Fruit fly (Drosophila melanogaster) whole organism, embryonic: Measurements from ENCODE around the gene CG43063.

Source experiments
- Bgb ChIP-seq: fragments of 200-800 bp; sonication (Bioruptor generic); IDR thresholded peaks from 2 replicates; pipeline ENCODE4 v1.3.6; 2022; ENCODE audit warnings: missing biosample characterization, missing genetic modification characterization; ENCODE audit not compliant: partially characterized antibody
- CG11085 ChIP-seq: fragments of 200-800 bp; sonication (Bioruptor generic); IDR thresholded peaks from 2 replicates; pipeline ENCODE4 v1.3.6; 2022; ENCODE audit warnings: missing biosample characterization, missing genetic modification characterization
- CG13287 ChIP-seq: fragments of 200-800 bp; sonication (Bioruptor generic); IDR thresholded peaks from 2 replicates; pipeline ENCODE4 v1.3.6; 2022; ENCODE audit warnings: missing biosample characterization, missing genetic modification characterization; ENCODE audit not compliant: partially characterized antibody
- CG13775 ChIP-seq: fragments of 200-800 bp; sonication (Bioruptor generic); optimal IDR thresholded peaks from 3 replicates; lab custom pipeline; 2017; ENCODE audit warnings: missing biosample characterization, mild to moderate bottlenecking, missing genetic modification characterization
- CG15011 ChIP-seq: fragments of 200-800 bp; sonication (Bioruptor generic); optimal IDR thresholded peaks from 3 replicates; lab custom pipeline; 2018; ENCODE audit warnings: missing biosample characterization, mild to moderate bottlenecking, missing genetic modification characterization
- CG1647 ChIP-seq: fragments of 200-800 bp; sonication (Bioruptor generic); optimal IDR thresholded peaks from 3 replicates; lab custom pipeline; 2016; ENCODE audit warnings: missing biosample characterization, missing genetic modification characterization
- CG16863 ChIP-seq: fragments of 200-800 bp; sonication (Bioruptor generic); optimal IDR thresholded peaks from 3 replicates; lab custom pipeline; 2016; ENCODE audit warnings: missing biosample characterization, missing genetic modification characterization
- CG2199 ChIP-seq: fragments of 200-800 bp; sonication (Bioruptor generic); IDR thresholded peaks from 3 replicates; pipeline ENCODE4 v1.3.6; 2022; ENCODE audit warnings: missing biosample characterization, missing genetic modification characterization
- CG34422 ChIP-seq: fragments of 200-800 bp; sonication (Bioruptor generic); IDR thresholded peaks from 3 replicates; pipeline ENCODE4 v1.3.6; 2022; ENCODE audit warnings: missing biosample characterization, missing genetic modification characterization
- CG43689 ChIP-seq: fragments of 200-800 bp; sonication (Bioruptor generic); IDR thresholded peaks from 2 replicates; pipeline ENCODE4 v1.3.6; 2022; ENCODE audit warnings: missing biosample characterization, missing genetic modification characterization
- CG5245 ChIP-seq: fragments of 200-800 bp; sonication (Bioruptor generic); optimal IDR thresholded peaks from 3 replicates; lab custom pipeline; 2016; ENCODE audit warnings: missing biosample characterization, missing genetic modification characterization
- CG6272 ChIP-seq: fragments of 200-800 bp; sonication (Bioruptor generic); IDR thresholded peaks from 2 replicates; pipeline ENCODE4 v1.3.6; 2022; ENCODE audit warnings: missing biosample characterization, missing genetic modification characterization
- CG6813 ChIP-seq: fragments of 200-800 bp; sonication (Bioruptor generic); optimal IDR thresholded peaks from 2 replicates; lab custom pipeline; 2017; ENCODE audit warnings: missing biosample characterization, missing genetic modification characterization, mild to moderate bottlenecking, moderate library complexity, missing genetic modification reagents
- CG7987 ChIP-seq: fragments of 200-800 bp; sonication (Bioruptor generic); optimal IDR thresholded peaks from 2 replicates; lab custom pipeline; 2018; ENCODE audit warnings: missing biosample characterization, mild to moderate bottlenecking, missing genetic modification characterization, moderate library complexity
- CG9932 ChIP-seq: fragments of 200-800 bp; sonication (Bioruptor generic); IDR thresholded peaks from 2 replicates; pipeline ENCODE4 v1.3.6; 2022; ENCODE audit warnings: missing biosample characterization, missing genetic modification characterization
- CTCF ChIP-seq: fragments of 200-800 bp; sonication (Bioruptor generic); optimal IDR thresholded peaks from 2 replicates; lab custom pipeline; 2017; ENCODE audit warnings: missing biosample characterization, mild to moderate bottlenecking, missing genetic modification characterization, moderate library complexity
- Dll ChIP-seq: fragments of 200-800 bp; sonication (Bioruptor generic); IDR thresholded peaks from 4 replicates; pipeline ENCODE4 v1.3.6; 2022; ENCODE audit warnings: missing biosample characterization, missing genetic modification characterization; ENCODE audit not compliant: partially characterized antibody
- Hsf ChIP-seq: fragments of 200-800 bp; sonication (Bioruptor generic); optimal IDR thresholded peaks from 3 replicates; lab custom pipeline; 2016; ENCODE audit warnings: missing biosample characterization, missing genetic modification characterization
- Med ChIP-seq: fragments of 200-800 bp; sonication (Bioruptor generic); peaks from one replicate; lab custom pipeline; 2016; ENCODE audit warnings: missing biosample characterization, missing genetic modification characterization, mild to moderate bottlenecking, inconsistent platforms, moderate library complexity
- Mrtf ChIP-seq: fragments of 200-800 bp; sonication (Bioruptor generic); IDR thresholded peaks from 3 replicates; pipeline ENCODE4 v1.3.6; 2022; ENCODE audit warnings: missing biosample characterization, missing genetic modification characterization
- Nf-YB ChIP-seq: fragments of 200-800 bp; sonication (Bioruptor generic); optimal IDR thresholded peaks from 3 replicates; lab custom pipeline; 2019; ENCODE audit warnings: missing biosample characterization, mild to moderate bottlenecking, missing genetic modification characterization, moderate library complexity
- Side ChIP-seq: fragments of 200-800 bp; sonication (Bioruptor generic); optimal IDR thresholded peaks from 2 replicates; lab custom pipeline; 2016; ENCODE audit warnings: missing biosample characterization, missing genetic modification characterization
- Sin3A ChIP-seq: fragments of >200 bp; optimal IDR thresholded peaks from 2 replicates; lab custom pipeline; 2018
- TFAM ChIP-seq: fragments of 200-800 bp; sonication (Bioruptor generic); optimal IDR thresholded peaks from 2 replicates; lab custom pipeline; 2017; ENCODE audit warnings: missing biosample characterization, missing genetic modification characterization, inconsistent platforms
- al ChIP-seq: fragments of 200-800 bp; sonication (Bioruptor generic); IDR thresholded peaks from 2 replicates; pipeline ENCODE4 v1.3.6; 2022; ENCODE audit warnings: missing biosample characterization, missing genetic modification characterization
- amos ChIP-seq: fragments of 200-800 bp; sonication (Bioruptor generic); IDR thresholded peaks from 2 replicates; pipeline ENCODE4 v1.3.6; 2022; ENCODE audit warnings: missing biosample characterization, missing genetic modification characterization; ENCODE audit not compliant: partially characterized antibody
- croc ChIP-seq: fragments of 200-800 bp; sonication (Bioruptor generic); conservative IDR thresholded peaks from 3 replicates; pipeline ENCODE4 v1.3.6; 2022; ENCODE audit warnings: missing biosample characterization, missing genetic modification characterization
- crol ChIP-seq: fragments of 200-800 bp; sonication (Bioruptor generic); IDR thresholded peaks from 2 replicates; pipeline ENCODE4 v1.3.6; 2022; ENCODE audit warnings: missing biosample characterization, missing genetic modification characterization
- crp ChIP-seq, 2 experiments: fragments of 200-800 bp; sonication (Bioruptor generic); optimal IDR thresholded peaks; 2 replicates in 1 of 2; 3 replicates in 1 of 2; lab custom pipeline; 2017; ENCODE audit warnings: missing biosample characterization in 2 of 2, missing genetic modification characterization in 2 of 2, mild to moderate bottlenecking in 1 of 2, moderate library complexity in 1 of 2
- dati ChIP-seq: fragments of 200-800 bp; sonication (Bioruptor generic); IDR thresholded peaks from 2 replicates; pipeline ENCODE4 v1.3.6; 2022; ENCODE audit warnings: missing biosample characterization, missing genetic modification characterization
- exex ChIP-seq: fragments of 200-800 bp; sonication (Bioruptor generic); optimal IDR thresholded peaks from 4 replicates; lab custom pipeline; 2018; ENCODE audit warnings: missing biosample characterization, mild to moderate bottlenecking, missing genetic modification characterization, moderate library complexity
- grau ChIP-seq: fragments of 200-800 bp; optimal IDR thresholded peaks from 3 replicates; lab custom pipeline; 2019; ENCODE audit warnings: missing biosample characterization, mild to moderate bottlenecking, missing genetic modification characterization, moderate library complexity
- gsb ChIP-seq: fragments of 200-800 bp; sonication (Bioruptor generic); IDR thresholded peaks from 2 replicates; pipeline ENCODE4 v1.3.6; 2022; ENCODE audit warnings: missing biosample characterization, missing genetic modification characterization
- her ChIP-seq: fragments of 200-800 bp; sonication (Bioruptor generic); optimal IDR thresholded peaks from 2 replicates; lab custom pipeline; 2016; ENCODE audit warnings: missing biosample characterization, missing genetic modification characterization
- insv ChIP-seq, 2 experiments: fragments of 200-800 bp; sonication (Bioruptor generic); optimal IDR thresholded peaks; 3 replicates each; lab custom pipeline; 2016 to 2018; ENCODE audit warnings: missing biosample characterization in 2 of 2, missing genetic modification characterization in 2 of 2
- klu ChIP-seq: fragments of 200-800 bp; sonication (Bioruptor generic); IDR thresholded peaks from 2 replicates; pipeline ENCODE4 v1.3.6; 2022; ENCODE audit warnings: missing biosample characterization, missing genetic modification characterization
- kni ChIP-seq: fragments of 200-800 bp; sonication (Bioruptor generic); optimal IDR thresholded peaks from 3 replicates; lab custom pipeline; 2017; ENCODE audit warnings: mild to moderate bottlenecking, missing biosample characterization, missing genetic modification reagents, missing genetic modification characterization
- lilli ChIP-seq: fragments of 200-800 bp; sonication (Bioruptor generic); optimal IDR thresholded peaks from 3 replicates; lab custom pipeline; 2016; ENCODE audit warnings: missing biosample characterization, missing genetic modification characterization
- luna ChIP-seq: fragments of 200-800 bp; sonication (Bioruptor generic); optimal IDR thresholded peaks from 2 replicates; lab custom pipeline; 2016; ENCODE audit warnings: missing biosample characterization, missing genetic modification characterization
- pho ChIP-seq: fragments of 200-800 bp; sonication (Bioruptor generic); optimal IDR thresholded peaks from 2 replicates; lab custom pipeline; 2016; ENCODE audit warnings: missing biosample characterization, missing genetic modification characterization
- sc ChIP-seq, 3 experiments: fragments of >200 bp in 2 of 3; fragments of 200-800 bp in 1 of 3; sonication (Bioruptor generic) in 1 of 3; optimal IDR thresholded peaks; 2 replicates in 2 of 3; 3 replicates in 1 of 3; lab custom pipeline; 2017; ENCODE audit warnings: mild to moderate bottlenecking in 1 of 3, missing biosample characterization in 1 of 3, missing genetic modification characterization in 1 of 3, missing genetic modification reagents in 1 of 3
- sd ChIP-seq: fragments of 200-800 bp; sonication (Bioruptor generic); optimal IDR thresholded peaks from 3 replicates; lab custom pipeline; 2018; ENCODE audit warnings: missing biosample characterization, mild to moderate bottlenecking, missing genetic modification characterization, moderate library complexity
- sisA ChIP-seq: fragments of 200-800 bp; sonication (Bioruptor generic); IDR thresholded peaks from 2 replicates; pipeline ENCODE4 v1.3.6; 2022; ENCODE audit warnings: missing biosample characterization, missing genetic modification characterization
- sob ChIP-seq: fragments of 200-800 bp; sonication (Bioruptor generic); IDR thresholded peaks from 2 replicates; pipeline ENCODE4 v1.3.6; 2022; ENCODE audit warnings: missing biosample characterization, missing genetic modification characterization
- stwl ChIP-seq: fragments of 200-800 bp; sonication (Bioruptor generic); optimal IDR thresholded peaks from 3 replicates; lab custom pipeline; 2018; ENCODE audit warnings: missing biosample characterization, mild to moderate bottlenecking, missing genetic modification characterization, moderate library complexity
- usp ChIP-seq: fragments of >200 bp; optimal IDR thresholded peaks from 2 replicates; lab custom pipeline; 2017; ENCODE audit warnings: missing biosample characterization, missing genetic modification characterization
- z ChIP-seq: fragments of 200-800 bp; sonication (Bioruptor generic); IDR thresholded peaks from 3 replicates; pipeline ENCODE4 v1.3.6; 2022; ENCODE audit warnings: missing biosample characterization, missing genetic modification characterization
- zf30C ChIP-seq: fragments of 200-800 bp; sonication (Bioruptor generic); optimal IDR thresholded peaks from 3 replicates; lab custom pipeline; 2018; ENCODE audit warnings: missing biosample characterization, mild to moderate bottlenecking, missing genetic modification characterization
- zfh1 ChIP-seq: fragments of 200-800 bp; sonication (Bioruptor generic); IDR thresholded peaks from 3 replicates; pipeline ENCODE4 v1.3.6; 2022; ENCODE audit warnings: missing biosample characterization, missing genetic modification characterization

The CG43063 gene

DNA sequence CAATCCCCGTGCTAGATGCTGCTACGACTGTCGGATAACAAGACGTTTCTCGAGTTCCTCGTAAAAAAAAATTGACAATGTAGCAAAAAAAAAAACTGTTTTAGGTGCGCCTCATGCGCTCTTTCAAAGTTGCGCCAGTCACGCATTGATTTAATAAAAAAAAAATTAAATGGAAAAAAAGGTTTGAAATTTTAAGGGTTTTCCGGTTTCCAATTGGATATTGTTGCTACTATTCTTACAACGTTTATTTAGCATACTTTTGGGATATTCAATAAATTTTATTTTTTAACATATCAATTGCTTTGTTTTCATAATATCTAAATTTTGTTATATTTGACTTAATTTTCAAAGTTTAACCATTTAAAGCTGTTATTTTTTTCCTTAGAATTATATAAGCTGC is 29.5 kb upstream of the CG43063 start:
- TF ChIP-seq stwl (tag; lab: Kevin White, UChicago) (no peak), insv (GFP tag; optimal IDR thresholded peaks at IDR 0.05; lab: Kevin White, UChicago) (peak; percentile 7 to 92)

DNA sequence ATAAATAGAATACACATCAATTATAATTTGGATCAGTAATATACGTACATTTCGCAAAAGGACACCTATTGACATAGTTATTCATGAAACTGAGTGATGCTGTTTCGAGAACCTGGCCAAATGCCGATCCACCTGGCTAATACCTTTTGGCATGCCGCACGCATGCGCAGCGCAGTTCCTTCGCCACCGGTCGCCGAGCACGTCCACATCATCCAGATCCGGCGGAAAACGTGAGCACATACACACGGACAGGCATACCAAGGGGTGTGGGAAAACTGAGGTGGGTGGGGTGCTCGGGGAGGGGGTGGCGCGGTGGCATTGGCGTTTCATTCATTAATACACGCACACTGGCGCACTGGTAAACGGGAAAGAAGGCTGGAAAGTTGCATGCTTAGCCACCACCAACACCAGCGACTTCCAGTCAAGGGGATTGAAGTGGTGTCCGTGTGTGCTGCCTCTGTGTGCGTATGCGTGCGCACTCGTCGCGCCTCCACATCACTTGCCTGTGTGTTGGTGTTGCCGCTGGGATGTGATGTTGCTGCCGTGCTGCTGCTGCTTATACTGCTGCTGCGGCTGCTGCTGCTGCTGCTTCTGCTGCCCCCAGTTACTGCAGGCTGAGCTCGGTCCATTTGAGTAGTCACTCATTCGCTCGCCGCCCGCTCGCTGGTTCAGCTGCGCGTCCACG is 28.8 kb upstream of the CG43063 start, which contains the start of gene sim:
TSS of gene sim (plus strand) at position 635 of the 685 bp plus-strand sequence.
- TF ChIP-seq gsb (GFP tag; lab: Robert Waterston, UW) (peak; percentile 32; the same call in 1 of the 2 replicates), amos (GFP tag; lab: Robert Waterston, UW) (no peak), CG7987 (GFP tag; lab: Kevin White, UChicago) (no peak), z (GFP tag; lab: Robert Waterston, UW) (peak; percentile 72; the same call in 2 of the 3 replicates), CG11085 (no peak), exex (tag; lab: Kevin White, UChicago) (no peak), CG43689 (GFP tag; lab: Robert Waterston, UW) (no peak), CG13287 (GFP tag; lab: Robert Waterston, UW) (no peak), CG13775 (GFP tag; lab: Kevin White, UChicago) (no peak), zfh1 (GFP tag; lab: Robert Waterston, UW) (no peak), CG5245 (GFP tag; lab: Kevin White, UChicago) (no peak), Hsf (no peak), her (GFP tag; lab: Kevin White, UChicago) (no peak), sisA (GFP tag; lab: Robert Waterston, UW) (no peak), grau (no peak), Med (GFP tag; lab: Kevin White, UChicago) (peak; percentile 27), zf30C (no peak), CG6813 (GFP tag; lab: Kevin White, UChicago) (no peak), al (no peak), Side (GFP tag; lab: Kevin White, UChicago) (no peak), CTCF (GFP tag; lab: Kevin White, UChicago) (no peak), Bgb (GFP tag; lab: Robert Waterston, UW) (peak; percentile 17; the same call in 1 of the 2 replicates), crol (GFP tag; lab: Robert Waterston, UW) (peak; percentile 73), crp (GFP tag; optimal IDR thresholded peaks at IDR 0.05; lab: Kevin White, UChicago) (no peak), Nf-YB (peak; percentile 94), croc (no peak), CG9932 (GFP tag; lab: Robert Waterston, UW) (0 out of 2 replicates have a peak, but pooled peaks have one; percentile 21), CG16863 (GFP tag; lab: Kevin White, UChicago) (no peak), sd (tag; lab: Kevin White, UChicago) (no peak), CG15011 (GFP tag; lab: Kevin White, UChicago) (no peak), CG2199 (GFP tag; lab: Robert Waterston, UW) (0 out of 3 replicates have a peak, but pooled peaks have one; percentile 53), sc (optimal IDR thresholded peaks at IDR 0.05; lab: Kevin White, UChicago) (no peak), sc (GFP tag; optimal IDR thresholded peaks at IDR 0.05; lab: Kevin White, UChicago) (no peak), CG34422 (GFP tag; lab: Robert Waterston, UW) (no peak), luna (GFP tag; lab: Kevin White, UChicago) (no peak), Dll (GFP tag; lab: Robert Waterston, UW) (0 out of 4 replicates have a peak, but pooled peaks have one; percentile 21), CG1647 (GFP tag; lab: Kevin White, UChicago) (no peak), TFAM (GFP tag; lab: Kevin White, UChicago) (no peak), sob (no peak), Mrtf (GFP tag; lab: Robert Waterston, UW) (no peak), klu (no peak), dati (GFP tag; lab: Robert Waterston, UW) (no peak), CG6272 (0 out of 2 replicates have a peak, but pooled peaks have one; percentile 21), Sin3A (lab: Kevin White, UChicago) (no peak), pho (no peak), lilli (no peak), kni (GFP tag; lab: Kevin White, UChicago) (peak; percentile 16), usp (GFP tag; lab: Kevin White, UChicago) (no peak)
